Fruit fly (Drosophila melanogaster) whole organism, embryonic: ENCODE data around the gene CG1764.

Source experiments
- Abd-B ChIP-seq: fragments of 200-800 bp; sonication (Bioruptor generic); optimal IDR thresholded peaks from 2 replicates; lab custom pipeline; 2018; ENCODE audit warnings: missing biosample characterization, mild to moderate bottlenecking, missing genetic modification characterization, moderate library complexity
- B-H1 ChIP-seq: fragments of 200-800 bp; sonication (Bioruptor generic); IDR thresholded peaks from 3 replicates; pipeline ENCODE4 v1.3.6; 2022; ENCODE audit warnings: missing biosample characterization, missing genetic modification characterization
- B-H2 ChIP-seq: fragments of 200-800 bp; sonication (Bioruptor generic); optimal IDR thresholded peaks from 2 replicates; lab custom pipeline; 2018; ENCODE audit warnings: missing biosample characterization, mild to moderate bottlenecking, missing genetic modification characterization
- Bgb ChIP-seq: fragments of 200-800 bp; sonication (Bioruptor generic); IDR thresholded peaks from 2 replicates; pipeline ENCODE4 v1.3.6; 2022; ENCODE audit warnings: missing biosample characterization, missing genetic modification characterization; ENCODE audit not compliant: partially characterized antibody
- CG10431 ChIP-seq: fragments of 200-800 bp; sonication (Bioruptor generic); optimal IDR thresholded peaks from 3 replicates; lab custom pipeline; 2018; ENCODE audit warnings: missing biosample characterization, mild to moderate bottlenecking, missing genetic modification characterization
- CG10979 ChIP-seq: fragments of 200-800 bp; sonication (Bioruptor generic); optimal IDR thresholded peaks from 2 replicates; lab custom pipeline; 2018; ENCODE audit warnings: missing biosample characterization, mild to moderate bottlenecking, missing genetic modification characterization, moderate library complexity
- CG12071 ChIP-seq: fragments of 200-800 bp; sonication (Bioruptor generic); optimal IDR thresholded peaks from 3 replicates; lab custom pipeline; 2018; ENCODE audit warnings: missing biosample characterization, mild to moderate bottlenecking, missing genetic modification characterization
- CG12391 ChIP-seq: fragments of 200-800 bp; sonication (Bioruptor generic); optimal IDR thresholded peaks from 3 replicates; lab custom pipeline; 2018; ENCODE audit warnings: missing biosample characterization, mild to moderate bottlenecking, missing genetic modification characterization, moderate library complexity
- CG13624 ChIP-seq: fragments of 200-800 bp; sonication (Bioruptor generic); optimal IDR thresholded peaks from 2 replicates; lab custom pipeline; 2016; ENCODE audit warnings: missing biosample characterization, missing genetic modification characterization
- CG14441 ChIP-seq: fragments of 200-800 bp; sonication (Bioruptor generic); IDR thresholded peaks from 2 replicates; pipeline ENCODE4 v1.3.6; 2022; ENCODE audit warnings: missing biosample characterization, missing genetic modification characterization
- CG14860 ChIP-seq: fragments of 200-800 bp; sonication (Bioruptor generic); IDR thresholded peaks from 3 replicates; pipeline ENCODE4 v1.3.6; 2022; ENCODE audit warnings: missing biosample characterization, missing genetic modification characterization; ENCODE audit not compliant: partially characterized antibody
- CG15601 ChIP-seq: fragments of 200-800 bp; sonication (Bioruptor generic); optimal IDR thresholded peaks from 3 replicates; lab custom pipeline; 2019; ENCODE audit warnings: missing biosample characterization, mild to moderate bottlenecking, missing genetic modification characterization, moderate library complexity
- CG1647 ChIP-seq: fragments of 200-800 bp; sonication (Bioruptor generic); optimal IDR thresholded peaks from 3 replicates; lab custom pipeline; 2016; ENCODE audit warnings: missing biosample characterization, missing genetic modification characterization
- CG16779 ChIP-seq: fragments of 200-800 bp; sonication (Bioruptor generic); IDR thresholded peaks from 2 replicates; pipeline ENCODE4 v1.3.6; 2022; ENCODE audit warnings: missing biosample characterization, missing genetic modification characterization
- CG16815 ChIP-seq: fragments of 200-800 bp; sonication (Bioruptor generic); optimal IDR thresholded peaks from 3 replicates; lab custom pipeline; 2017; ENCODE audit warnings: missing biosample characterization, mild to moderate bottlenecking, missing genetic modification characterization
- CG17361 ChIP-seq: fragments of 200-800 bp; sonication (Bioruptor generic); IDR thresholded peaks from 3 replicates; pipeline ENCODE4 v1.3.6; 2022; ENCODE audit warnings: missing biosample characterization, missing genetic modification characterization
- CG17568 ChIP-seq: fragments of 200-800 bp; sonication (Bioruptor generic); optimal IDR thresholded peaks from 2 replicates; lab custom pipeline; 2018; ENCODE audit warnings: missing biosample characterization, mild to moderate bottlenecking, missing genetic modification characterization, moderate library complexity
- CG1832 ChIP-seq: fragments of 200-800 bp; sonication (Bioruptor generic); optimal IDR thresholded peaks from 2 replicates; lab custom pipeline; 2017; ENCODE audit warnings: missing biosample characterization, mild to moderate bottlenecking, missing genetic modification characterization, inconsistent platforms
- CG3163 ChIP-seq: fragments of 200-800 bp; sonication (Bioruptor generic); optimal IDR thresholded peaks from 3 replicates; lab custom pipeline; 2016; ENCODE audit warnings: missing biosample characterization, missing genetic modification characterization
- CG3726 ChIP-seq: fragments of 200-800 bp; sonication (Bioruptor generic); IDR thresholded peaks from 3 replicates; pipeline ENCODE4, ENCODE4 v1.3.6; 2022; ENCODE audit warnings: missing biosample characterization, missing genetic modification characterization
- CG4328 ChIP-seq: fragments of 200-800 bp; sonication (Bioruptor generic); optimal IDR thresholded peaks from 3 replicates; lab custom pipeline; 2017; ENCODE audit warnings: missing biosample characterization, missing genetic modification reagents, missing genetic modification characterization
- CG4424 ChIP-seq: fragments of 200-800 bp; sonication (Bioruptor generic); optimal IDR thresholded peaks from 3 replicates; lab custom pipeline; 2016; ENCODE audit warnings: missing biosample characterization, missing genetic modification characterization
- CG7372 ChIP-seq: fragments of 200-800 bp; sonication (Bioruptor generic); IDR thresholded peaks from 2 replicates; pipeline ENCODE4 v1.3.6; 2022; ENCODE audit warnings: missing biosample characterization, missing genetic modification characterization
- CG8281 ChIP-seq: fragments of 200-800 bp; sonication (Bioruptor generic); optimal IDR thresholded peaks from 2 replicates; lab custom pipeline; 2018; ENCODE audit warnings: missing biosample characterization, mild to moderate bottlenecking, missing genetic modification characterization, moderate library complexity
- CG8359 ChIP-seq: fragments of 200-800 bp; sonication (Bioruptor generic); optimal IDR thresholded peaks from 2 replicates; lab custom pipeline; 2017; ENCODE audit warnings: missing biosample characterization, mild to moderate bottlenecking, missing genetic modification characterization, borderline replicate concordance
- Dfd ChIP-seq, 2 experiments: fragments of >200 bp; optimal IDR thresholded peaks; 2 replicates each; lab custom pipeline; 2017; ENCODE audit warnings: missing biosample characterization in 2 of 2, missing genetic modification characterization in 2 of 2
- Doc2 ChIP-seq: fragments of 200-800 bp; sonication (Bioruptor generic); IDR thresholded peaks from 2 replicates; pipeline ENCODE4 v1.3.6; 2022; ENCODE audit warnings: missing biosample characterization, missing genetic modification characterization
- E2f2 ChIP-seq: fragments of 200-800 bp; sonication (Bioruptor generic); IDR thresholded peaks from 2 replicates; pipeline ENCODE4 v1.3.6; 2022; ENCODE audit warnings: missing biosample characterization, missing genetic modification characterization
- Ptx1 ChIP-seq: fragments of 200-800 bp; sonication (Bioruptor generic); IDR thresholded peaks from 2 replicates; pipeline ENCODE4 v1.3.6; 2022; ENCODE audit warnings: missing biosample characterization, missing genetic modification characterization
- Sry-δ ChIP-seq: fragments of 200-800 bp; sonication (Bioruptor generic); optimal IDR thresholded peaks from 2 replicates; lab custom pipeline; 2016; ENCODE audit warnings: missing biosample characterization, missing genetic modification characterization
- Trl ChIP-seq, 3 experiments: fragments of >200 bp in 2 of 3; fragments of 200-800 bp in 1 of 3; sonication (Bioruptor generic) in 1 of 3; optimal IDR thresholded peaks; 2 replicates in 1 of 3; 3 replicates in 2 of 3; lab custom pipeline; 2016 to 2017; ENCODE audit warnings: missing biosample characterization in 1 of 3, missing genetic modification characterization in 1 of 3
- Usf ChIP-seq: fragments of 200-800 bp; sonication (Bioruptor generic); optimal IDR thresholded peaks from 2 replicates; lab custom pipeline; 2017; ENCODE audit warnings: missing genotype, missing biosample characterization, missing genetic modification characterization
- crp ChIP-seq, 2 experiments: fragments of 200-800 bp; sonication (Bioruptor generic); optimal IDR thresholded peaks; 2 replicates in 1 of 2; 3 replicates in 1 of 2; lab custom pipeline; 2017; ENCODE audit warnings: missing biosample characterization in 2 of 2, missing genetic modification characterization in 2 of 2, mild to moderate bottlenecking in 1 of 2, moderate library complexity in 1 of 2
- danr ChIP-seq: fragments of 200-800 bp; sonication (Bioruptor generic); IDR thresholded peaks from 2 replicates; pipeline ENCODE4 v1.3.6; 2022; ENCODE audit warnings: missing biosample characterization, missing genetic modification characterization
- disco-r ChIP-seq: fragments of 200-800 bp; sonication (Bioruptor generic); optimal IDR thresholded peaks from 2 replicates; lab custom pipeline; 2016; ENCODE audit warnings: missing biosample characterization, missing genetic modification characterization
- dysf ChIP-seq: fragments of 200-800 bp; sonication (Bioruptor generic); IDR thresholded peaks from 3 replicates; pipeline ENCODE4 v1.3.6; 2022; ENCODE audit warnings: missing biosample characterization, missing genetic modification characterization
- ems ChIP-seq: fragments of 200-800 bp; sonication (Bioruptor generic); optimal IDR thresholded peaks from 3 replicates; lab custom pipeline; 2016; ENCODE audit warnings: missing biosample characterization, missing genetic modification characterization
- en ChIP-seq: fragments of 200-800 bp; sonication (Bioruptor generic); optimal IDR thresholded peaks from 2 replicates; lab custom pipeline; 2016; ENCODE audit warnings: missing biosample characterization, missing genetic modification characterization
- eve ChIP-seq, 2 experiments: fragments of >200 bp; optimal IDR thresholded peaks; 2 replicates each; lab custom pipeline; 2017; ENCODE audit warnings: missing biosample characterization in 2 of 2, missing genetic modification characterization in 2 of 2
- gcm ChIP-seq: fragments of 200-800 bp; sonication (Bioruptor generic); optimal IDR thresholded peaks from 2 replicates; lab custom pipeline; 2019; ENCODE audit warnings: missing biosample characterization, mild to moderate bottlenecking, missing genetic modification characterization, moderate library complexity
- gcm2 ChIP-seq: fragments of 200-800 bp; sonication (Bioruptor generic); optimal IDR thresholded peaks from 2 replicates; lab custom pipeline; 2016; ENCODE audit warnings: missing biosample characterization, missing genetic modification characterization
- lola ChIP-seq, 3 experiments: fragments of >200 bp in 2 of 3; fragments of 200-800 bp in 1 of 3; sonication (Bioruptor generic) in 1 of 3; optimal IDR thresholded peaks; 2 replicates each; lab custom pipeline; 2017 to 2019; ENCODE audit warnings: missing biosample characterization in 3 of 3, missing genetic modification characterization in 3 of 3, mild to moderate bottlenecking in 1 of 3, moderate library complexity in 1 of 3
- ranshi ChIP-seq: fragments of 200-800 bp; sonication (Bioruptor generic); IDR thresholded peaks from 2 replicates; pipeline ENCODE4 v1.3.6; 2022; ENCODE audit warnings: missing biosample characterization, missing genetic modification characterization
- rib ChIP-seq: fragments of 200-800 bp; sonication (Bioruptor generic); IDR thresholded peaks from 2 replicates; pipeline ENCODE4 v1.3.6; 2022; ENCODE audit warnings: missing biosample characterization, missing genetic modification characterization
- stwl ChIP-seq: fragments of 200-800 bp; sonication (Bioruptor generic); optimal IDR thresholded peaks from 3 replicates; lab custom pipeline; 2018; ENCODE audit warnings: missing biosample characterization, mild to moderate bottlenecking, missing genetic modification characterization, moderate library complexity
- tap ChIP-seq: fragments of 200-800 bp; optimal IDR thresholded peaks from 3 replicates; lab custom pipeline; 2019; ENCODE audit warnings: missing biosample characterization, mild to moderate bottlenecking, missing genetic modification characterization, moderate library complexity
- tgo ChIP-seq: fragments of 200-800 bp; sonication (Bioruptor generic); IDR thresholded peaks from 3 replicates; pipeline ENCODE4 v1.3.6; 2022; ENCODE audit warnings: missing biosample characterization, missing genetic modification characterization
- zen ChIP-seq: fragments of 200-800 bp; sonication (Bioruptor generic); optimal IDR thresholded peaks from 3 replicates; lab custom pipeline; 2018; ENCODE audit warnings: missing biosample characterization, mild to moderate bottlenecking, missing genetic modification characterization, moderate library complexity
- zfh2 ChIP-seq: fragments of 200-800 bp; sonication (Bioruptor generic); optimal IDR thresholded peaks from 2 replicates; lab custom pipeline; 2016; ENCODE audit warnings: missing biosample characterization, missing genetic modification characterization

CG1764 gene

dm6 chrX:13274429-13275095 lies 27.7 kb downstream of the CG1764 start (continued):
- peak; percentile 57 for TF ChIP-seq CG7372 (GFP tag; lab: Robert Waterston, UW)
- peak; percentile 76 for TF ChIP-seq CG12391 (tag; lab: Kevin White, UChicago)
- TF ChIP-seq CG1647 (GFP tag; lab: Kevin White, UChicago): no peak
- TF ChIP-seq CG17568 (GFP tag; lab: Kevin White, UChicago): no peak
- no peak for TF ChIP-seq CG12071 (GFP tag; lab: Kevin White, UChicago)
- TF ChIP-seq CG15601 (tag; lab: Kevin White, UChicago): peak; percentile 79
- peak; percentile 75 for TF ChIP-seq dysf (GFP tag; lab: Robert Waterston, UW)
- TF ChIP-seq ems (GFP tag; lab: Kevin White, UChicago): no peak
- no peak for TF ChIP-seq ranshi (GFP tag; lab: Robert Waterston, UW)
- TF ChIP-seq Trl (optimal IDR thresholded peaks at IDR 0.05; lab: Kevin White, UChicago): no peak
- no peak for TF ChIP-seq Trl (GFP tag; optimal IDR thresholded peaks at IDR 0.05; lab: Kevin White, UChicago)
- TF ChIP-seq B-H2 (GFP tag; lab: Kevin White, UChicago): no peak
- TF ChIP-seq en (GFP tag; lab: Kevin White, UChicago): no peak
- TF ChIP-seq CG3726: 0 out of 3 replicates have a peak, but pooled peaks have one; percentile 39
- TF ChIP-seq B-H1 (GFP tag; lab: Robert Waterston, UW): no peak
- TF ChIP-seq stwl (tag; lab: Kevin White, UChicago): no peak
- TF ChIP-seq Sry-δ: no peak
- no peak for TF ChIP-seq crp (GFP tag; optimal IDR thresholded peaks at IDR 0.05; lab: Kevin White, UChicago)
- TF ChIP-seq gcm (GFP tag; lab: Kevin White, UChicago): peak; percentile 42
- peak; percentile 54 for TF ChIP-seq tap (tag; lab: Kevin White, UChicago)
- TF ChIP-seq Abd-B (GFP tag; lab: Kevin White, UChicago): peak; percentile 40
- TF ChIP-seq disco-r (GFP tag; lab: Kevin White, UChicago): no peak
- TF ChIP-seq gcm2 (GFP tag; lab: Kevin White, UChicago): no peak
- no peak for TF ChIP-seq Doc2 (GFP tag; lab: Robert Waterston, UW)
- no peak for TF ChIP-seq E2f2 (GFP tag; lab: Robert Waterston, UW)
- TF ChIP-seq CG16815: peak; percentile 32
- peak; percentile 0 for TF ChIP-seq CG13624 (GFP tag; lab: Kevin White, UChicago)
- no peak for TF ChIP-seq danr (GFP tag; lab: Robert Waterston, UW)
- no peak for TF ChIP-seq Usf
- peak; percentile 46; the same call in 1 of the 2 replicates for TF ChIP-seq CG14441 (GFP tag; lab: Robert Waterston, UW)
- TF ChIP-seq rib (GFP tag; lab: Robert Waterston, UW): no peak
- TF ChIP-seq lola (GFP tag; optimal IDR thresholded peaks at IDR 0.05; lab: Kevin White, UChicago): peak in 1 of 3 experiments; percentile 54
- TF ChIP-seq CG14860 (GFP tag; lab: Robert Waterston, UW): no peak
- TF ChIP-seq zen: no peak
- no peak for TF ChIP-seq CG16779
- no peak for TF ChIP-seq Dfd (GFP tag; optimal IDR thresholded peaks at IDR 0.05; lab: Kevin White, UChicago)
- TF ChIP-seq CG8281 (tag; lab: Kevin White, UChicago): peak; percentile 36
- TF ChIP-seq eve (GFP tag; optimal IDR thresholded peaks at IDR 0.05; lab: Kevin White, UChicago): peak in 1 of 2 experiments; percentile 74
- no peak for TF ChIP-seq CG10431 (GFP tag; lab: Kevin White, UChicago)
- no peak for TF ChIP-seq CG8359 (GFP tag; lab: Kevin White, UChicago)
- no peak for TF ChIP-seq Bgb (GFP tag; lab: Robert Waterston, UW)
- peak; percentile 63 for TF ChIP-seq Ptx1 (GFP tag; lab: Robert Waterston, UW)
- no peak for TF ChIP-seq zfh2 (GFP tag; lab: Kevin White, UChicago)
- TF ChIP-seq CG10979 (tag; lab: Kevin White, UChicago): peak; percentile 82
- TF ChIP-seq CG3163 (GFP tag; lab: Kevin White, UChicago): no peak
- peak; percentile 65 for TF ChIP-seq tgo (GFP tag; lab: Robert Waterston, UW)
- TF ChIP-seq CG1832 (GFP tag; lab: Kevin White, UChicago): no peak
- peak; percentile 65 for TF ChIP-seq CG17361 (GFP tag; lab: Robert Waterston, UW)
- TF ChIP-seq CG4328 (GFP tag; lab: Kevin White, UChicago): peak; percentile 23
- TF ChIP-seq CG4424 (GFP tag; lab: Kevin White, UChicago): peak; percentile 29
